Fruit fly (Drosophila melanogaster) whole organism: Measurements from ENCODE around the gene Ctl1.

Experiments used
- CG8478 ChIP-seq: fragments of >200 bp; optimal IDR thresholded peaks from 2 replicates; lab custom pipeline; 2018; ENCODE audit warnings: inconsistent platforms
- Dll ChIP-seq: fragments of >200 bp; optimal IDR thresholded peaks from 2 replicates; lab custom pipeline; 2017
- EcR ChIP-seq, 2 experiments: fragments of >200 bp; optimal IDR thresholded peaks; 2 replicates each; lab custom pipeline; 2017; ENCODE audit warnings: missing biosample characterization in 2 of 2, missing genetic modification characterization in 2 of 2, missing genetic modification reagents in 2 of 2
- pan ChIP-seq: fragments of >200 bp; optimal IDR thresholded peaks from 2 replicates; lab custom pipeline; 2017
- psq ChIP-seq: fragments of >200 bp; optimal IDR thresholded peaks from 2 replicates; lab custom pipeline; 2017
- usp ChIP-seq: fragments of >200 bp; optimal IDR thresholded peaks from 2 replicates; lab custom pipeline; 2017; ENCODE audit warnings: missing biosample characterization, missing genetic modification characterization, mixed read lengths

The Ctl1 gene

DNA sequence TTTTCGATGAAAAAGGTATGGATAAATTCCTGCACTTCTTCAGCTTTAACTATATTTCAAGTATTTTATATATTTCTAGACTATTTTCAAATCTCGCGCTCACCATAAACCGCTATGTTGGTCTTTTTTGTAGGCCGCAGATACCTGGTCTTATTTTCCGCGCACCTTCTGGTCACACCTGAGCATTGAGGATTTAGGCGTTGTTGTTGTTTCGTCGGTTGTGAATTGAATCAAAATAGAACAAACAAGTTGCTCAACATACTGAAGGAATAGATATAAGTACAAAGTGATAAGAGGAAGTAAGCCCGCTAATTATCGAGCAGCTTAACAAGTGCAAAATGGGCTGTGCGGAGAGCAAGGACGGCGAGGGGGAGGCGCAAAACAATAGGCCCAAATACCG, at the start of gene Ctl1:
TSS of gene Ctl1 (plus strand) at position 167 of the 400 bp plus-strand sequence.
- TF ChIP-seq Dll (lab: Kevin White, UChicago) (no peak), EcR (GFP tag; optimal IDR thresholded peaks at IDR 0.05; lab: Kevin White, UChicago) (no peak), pan (lab: Kevin White, UChicago) (no peak), CG8478 (no peak), psq (lab: Kevin White, UChicago) (no peak)

DNA sequence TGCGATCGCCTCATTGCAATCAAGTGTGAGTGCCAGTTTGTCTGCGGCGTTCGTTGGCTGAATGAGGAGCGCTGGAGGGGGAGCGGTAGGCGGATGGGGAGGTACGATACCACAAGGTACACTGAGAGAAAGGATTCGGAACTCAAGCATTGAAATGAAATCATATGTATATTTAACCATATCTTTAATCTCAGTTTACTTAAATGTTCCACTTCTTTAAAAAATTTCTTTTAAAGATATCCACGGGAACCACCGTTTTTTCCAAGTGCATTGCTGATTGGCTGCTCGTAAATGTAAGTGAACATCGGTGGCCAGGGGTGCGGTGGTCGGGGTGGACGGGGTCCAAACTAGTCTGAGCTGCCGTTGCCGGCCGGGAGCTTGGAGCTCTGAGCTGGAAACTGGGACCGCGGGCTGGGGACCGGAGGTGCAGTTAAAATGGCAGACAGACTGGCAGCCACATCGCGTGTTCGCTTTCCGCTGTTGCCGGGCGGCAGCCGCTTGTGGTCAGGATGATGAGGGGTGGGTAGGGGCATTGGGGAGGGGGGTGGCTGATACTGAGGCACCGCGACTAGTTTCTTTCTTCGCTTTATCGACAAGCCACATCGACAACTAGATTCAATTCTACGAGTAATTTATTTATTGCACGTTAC, 49.5 kb upstream of the Ctl1 start:
- TF ChIP-seq psq (lab: Kevin White, UChicago) (no peak), Dll (lab: Kevin White, UChicago) (peak; percentile 5), CG8478 (no peak)

dm6 chr3L:4229365-4229967, 48.3 kb upstream of the Ctl1 start:
- TF ChIP-seq EcR (GFP tag; optimal IDR thresholded peaks at IDR 0.05; lab: Kevin White, UChicago) (no peak), Dll (lab: Kevin White, UChicago) (no peak), usp (GFP tag; lab: Kevin White, UChicago) (no peak), pan (lab: Kevin White, UChicago) (no peak), psq (lab: Kevin White, UChicago) (no peak)

dm6 chr3L:4230357-4230901, 47.3 kb upstream of the Ctl1 start:
- no peak for TF ChIP-seq usp (GFP tag; lab: Kevin White, UChicago)
- TF ChIP-seq CG8478, result no peak
- no peak for TF ChIP-seq EcR (GFP tag; optimal IDR thresholded peaks at IDR 0.05; lab: Kevin White, UChicago)
- TF ChIP-seq Dll (lab: Kevin White, UChicago), result no peak
- TF ChIP-seq pan (lab: Kevin White, UChicago), result no peak
- no peak for TF ChIP-seq psq (lab: Kevin White, UChicago)

- TF ChIP-seq CG8478 (no peak), EcR (GFP tag; optimal IDR thresholded peaks at IDR 0.05; lab: Kevin White, UChicago) (no peak), psq (lab: Kevin White, UChicago) (no peak), usp (GFP tag; lab: Kevin White, UChicago) (no peak), Dll (lab: Kevin White, UChicago) (no peak), pan (lab: Kevin White, UChicago) (no peak)
These were observed 46.3 kb upstream of the Ctl1 start for dm6 chr3L:4231401-4232014.

- TF ChIP-seq pan (lab: Kevin White, UChicago) (no peak), Dll (lab: Kevin White, UChicago) (no peak), usp (GFP tag; lab: Kevin White, UChicago) (no peak), CG8478 (no peak), psq (lab: Kevin White, UChicago) (no peak)
These were observed 45.5 kb upstream of the Ctl1 start for dm6 chr3L:4232227-4232626.

- TF ChIP-seq EcR (GFP tag; optimal IDR thresholded peaks at IDR 0.05; lab: Kevin White, UChicago) (no peak), usp (GFP tag; lab: Kevin White, UChicago) (no peak), Dll (lab: Kevin White, UChicago) (no peak), pan (lab: Kevin White, UChicago) (no peak), CG8478 (no peak), psq (lab: Kevin White, UChicago) (no peak)
These were observed 44.9 kb upstream of the Ctl1 start for dm6 chr3L:4232724-4233367.

DNA sequence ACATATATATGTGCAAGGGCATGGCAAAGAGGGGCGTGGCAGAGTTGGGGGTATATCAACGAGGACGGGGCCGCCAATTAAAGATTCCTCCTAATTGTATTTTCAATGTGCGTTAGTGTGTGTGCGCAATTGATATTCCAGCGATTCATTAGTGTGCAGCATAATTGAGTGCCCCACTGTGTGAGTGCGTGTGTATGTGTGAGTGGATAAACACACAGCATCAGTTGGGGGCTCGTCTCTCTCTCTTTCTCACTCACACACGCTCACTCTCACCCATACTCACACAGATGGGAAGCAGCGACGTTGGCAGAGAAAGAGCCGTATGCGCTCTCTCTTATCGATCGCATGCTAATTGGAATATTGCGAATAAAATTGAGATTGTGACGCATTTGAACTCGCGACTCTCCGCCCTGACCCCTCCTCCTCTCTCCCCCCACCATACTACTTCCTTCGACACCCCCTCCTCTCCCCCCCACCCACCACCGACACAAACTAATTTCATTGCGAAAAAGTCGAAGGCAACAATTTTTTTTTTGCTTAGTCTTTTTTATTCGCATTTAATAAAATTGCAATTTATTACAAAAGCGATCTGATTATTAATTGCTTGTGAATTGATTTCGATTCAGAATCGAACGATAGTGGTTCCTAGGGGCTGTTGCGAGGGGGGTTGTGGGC, 44.0 kb upstream of the Ctl1 start:
- TF ChIP-seq CG8478, result no peak
- no peak for TF ChIP-seq pan (lab: Kevin White, UChicago)
- no peak for TF ChIP-seq Dll (lab: Kevin White, UChicago)
- no peak for TF ChIP-seq psq (lab: Kevin White, UChicago)
- no peak for TF ChIP-seq EcR (GFP tag; optimal IDR thresholded peaks at IDR 0.05; lab: Kevin White, UChicago)
- no peak for TF ChIP-seq usp (GFP tag; lab: Kevin White, UChicago)

DNA sequence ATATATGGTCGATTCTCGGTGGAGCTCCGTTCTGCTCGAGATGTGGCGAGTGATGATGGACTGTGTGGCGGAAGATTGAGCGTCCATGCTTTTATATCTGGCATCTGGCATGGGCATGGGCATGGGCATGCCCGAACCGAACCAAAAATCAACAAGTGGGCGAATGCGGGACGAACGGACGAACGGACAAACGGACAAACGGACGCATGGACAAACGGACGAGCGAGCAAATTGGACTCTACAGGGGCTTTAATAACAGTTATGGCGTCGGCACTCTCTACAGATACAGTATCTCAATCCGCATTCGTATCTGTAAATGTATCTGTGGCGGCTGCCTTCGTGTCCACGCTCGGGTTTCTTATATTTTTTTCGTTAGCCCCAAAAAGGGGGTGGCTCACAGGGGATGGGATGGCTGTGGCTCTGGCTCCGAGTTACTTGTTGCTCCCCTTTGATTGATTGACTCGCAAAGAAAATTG, 41.6 kb upstream of the Ctl1 start, which contains the start of gene ImpL2:
TSS of gene ImpL2 (minus strand) at position 51 of the 476 bp plus-strand sequence.
- TF ChIP-seq psq (lab: Kevin White, UChicago), result no peak
- TF ChIP-seq CG8478, result no peak
- no peak for TF ChIP-seq usp (GFP tag; lab: Kevin White, UChicago)
- TF ChIP-seq EcR (GFP tag; optimal IDR thresholded peaks at IDR 0.05; lab: Kevin White, UChicago), result no peak
- no peak for TF ChIP-seq pan (lab: Kevin White, UChicago)
- no peak for TF ChIP-seq Dll (lab: Kevin White, UChicago)

DNA sequence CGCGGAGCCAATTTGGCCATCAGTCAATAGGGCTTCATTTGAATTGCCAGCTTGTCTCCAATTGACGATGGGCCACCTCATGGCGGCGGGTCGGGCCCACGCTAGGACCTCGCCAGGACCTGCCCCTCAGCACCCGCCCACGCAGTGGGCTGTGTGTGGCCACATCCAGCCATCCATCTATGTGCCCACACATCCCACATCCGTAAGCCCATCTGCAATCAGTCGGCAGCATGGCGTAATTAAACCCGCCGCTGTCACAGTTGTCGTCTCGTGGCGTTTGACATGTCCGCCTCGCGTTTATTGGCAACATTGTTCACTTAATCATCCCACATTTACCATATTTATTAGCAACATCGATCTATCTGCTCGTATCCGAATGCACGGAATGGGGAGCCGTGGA, 39.6 kb upstream of the Ctl1 start:
- no peak for TF ChIP-seq pan (lab: Kevin White, UChicago)
- no peak for TF ChIP-seq CG8478
- no peak for TF ChIP-seq EcR (GFP tag; optimal IDR thresholded peaks at IDR 0.05; lab: Kevin White, UChicago)
- no peak for TF ChIP-seq Dll (lab: Kevin White, UChicago)
- no peak for TF ChIP-seq usp (GFP tag; lab: Kevin White, UChicago)
- TF ChIP-seq psq (lab: Kevin White, UChicago), result no peak
